Fruit fly (Drosophila melanogaster) whole organism, embryonic: Measurements from ENCODE around the gene RpL7.
A peak's percentile ranks its signal among the peaks of the same experiment; 100 is the strongest.

ENCODE experiments used
- Abd-B ChIP-seq: fragments of 200-800 bp; sonication (Bioruptor generic); optimal IDR thresholded peaks from 2 replicates; lab custom pipeline; 2018; ENCODE audit warnings: missing biosample characterization, mild to moderate bottlenecking, missing genetic modification characterization, moderate library complexity
- CG10462 ChIP-seq: fragments of 200-800 bp; sonication (Bioruptor generic); optimal IDR thresholded peaks from 2 replicates; lab custom pipeline; 2016; ENCODE audit warnings: missing biosample characterization, missing genetic modification characterization
- CG13123 ChIP-seq: fragments of 200-800 bp; sonication (Bioruptor generic); optimal IDR thresholded peaks from 2 replicates; lab custom pipeline; 2016; ENCODE audit warnings: missing biosample characterization, missing genetic modification characterization
- CG13624 ChIP-seq: fragments of 200-800 bp; sonication (Bioruptor generic); optimal IDR thresholded peaks from 2 replicates; lab custom pipeline; 2016; ENCODE audit warnings: missing biosample characterization, missing genetic modification characterization
- CG14667 ChIP-seq: fragments of 200-800 bp; sonication (Bioruptor generic); IDR thresholded peaks from 2 replicates; pipeline ENCODE4 v1.3.6; 2022; ENCODE audit warnings: missing biosample characterization, missing genetic modification characterization
- CG15011 ChIP-seq: fragments of 200-800 bp; sonication (Bioruptor generic); optimal IDR thresholded peaks from 3 replicates; lab custom pipeline; 2018; ENCODE audit warnings: missing biosample characterization, mild to moderate bottlenecking, missing genetic modification characterization
- CG16779 ChIP-seq: fragments of 200-800 bp; sonication (Bioruptor generic); IDR thresholded peaks from 2 replicates; pipeline ENCODE4 v1.3.6; 2022; ENCODE audit warnings: missing biosample characterization, missing genetic modification characterization
- CG17385 ChIP-seq: fragments of 200-800 bp; sonication (Bioruptor generic); optimal IDR thresholded peaks from 3 replicates; lab custom pipeline; 2018; ENCODE audit warnings: missing biosample characterization, mild to moderate bottlenecking, missing genetic modification characterization
- CG2116 ChIP-seq: fragments of 200-800 bp; sonication (Bioruptor generic); optimal IDR thresholded peaks from 3 replicates; lab custom pipeline; 2018; ENCODE audit warnings: missing biosample characterization, mild to moderate bottlenecking, missing genetic modification characterization
- CG2199 ChIP-seq: fragments of 200-800 bp; sonication (Bioruptor generic); IDR thresholded peaks from 3 replicates; pipeline ENCODE4 v1.3.6; 2022; ENCODE audit warnings: missing biosample characterization, missing genetic modification characterization
- CG4617 ChIP-seq: fragments of 200-800 bp; sonication (Bioruptor generic); optimal IDR thresholded peaks from 3 replicates; lab custom pipeline; 2016; ENCODE audit warnings: missing biosample characterization, missing genetic modification characterization, borderline replicate concordance
- CG5180 ChIP-seq: fragments of 200-800 bp; sonication (Bioruptor generic); optimal IDR thresholded peaks from 3 replicates; lab custom pipeline; 2017; ENCODE audit warnings: missing biosample characterization, missing genetic modification characterization, mild to moderate bottlenecking, moderate library complexity, missing genetic modification reagents
- CG7357 ChIP-seq: fragments of 200-800 bp; sonication (Bioruptor generic); IDR thresholded peaks from 3 replicates; pipeline ENCODE4 v1.3.6; 2022; ENCODE audit warnings: missing biosample characterization, missing genetic modification characterization
- CG7556 ChIP-seq: fragments of 200-800 bp; sonication (Bioruptor generic); optimal IDR thresholded peaks from 2 replicates; lab custom pipeline; 2017; ENCODE audit warnings: missing biosample characterization, mild to moderate bottlenecking, missing genetic modification characterization
- CG9797 ChIP-seq: fragments of 200-800 bp; sonication (Bioruptor generic); optimal IDR thresholded peaks from 3 replicates; lab custom pipeline; 2018; ENCODE audit warnings: missing biosample characterization, mild to moderate bottlenecking, missing genetic modification characterization
- CG9876 ChIP-seq: fragments of 200-800 bp; sonication (Bioruptor generic); optimal IDR thresholded peaks from 2 replicates; lab custom pipeline; 2016; ENCODE audit warnings: missing biosample characterization, missing genetic modification characterization
- CrebB ChIP-seq: fragments of 200-800 bp; sonication (Bioruptor generic); optimal IDR thresholded peaks from 3 replicates; lab custom pipeline; 2018; ENCODE audit warnings: missing biosample characterization, mild to moderate bottlenecking, missing genetic modification characterization
- Fer1 ChIP-seq: fragments of 200-800 bp; sonication (Bioruptor generic); optimal IDR thresholded peaks from 2 replicates; lab custom pipeline; 2017; ENCODE audit warnings: missing biosample characterization, mild to moderate bottlenecking, missing genetic modification characterization
- HLH54F ChIP-seq: fragments of 200-800 bp; sonication (Bioruptor generic); optimal IDR thresholded peaks from 3 replicates; lab custom pipeline; 2016; ENCODE audit warnings: missing biosample characterization, missing genetic modification characterization
- Max ChIP-seq: fragments of 200-800 bp; sonication (Bioruptor generic); optimal IDR thresholded peaks from 2 replicates; lab custom pipeline; 2016; ENCODE audit warnings: missing biosample characterization, mild to moderate bottlenecking, missing genetic modification characterization
- Nf-YB ChIP-seq: fragments of 200-800 bp; sonication (Bioruptor generic); optimal IDR thresholded peaks from 3 replicates; lab custom pipeline; 2019; ENCODE audit warnings: missing biosample characterization, mild to moderate bottlenecking, missing genetic modification characterization, moderate library complexity
- Opbp ChIP-seq: fragments of 200-800 bp; sonication (Bioruptor generic); IDR thresholded peaks from 3 replicates; pipeline ENCODE4 v1.3.6; 2022; ENCODE audit warnings: missing biosample characterization, missing genetic modification characterization; ENCODE audit not compliant: partially characterized antibody
- Pdp1 ChIP-seq, 2 experiments: fragments of 200-800 bp; sonication (Bioruptor generic); optimal IDR thresholded peaks; 3 replicates each; lab custom pipeline; 2016; ENCODE audit warnings: missing biosample characterization in 2 of 2, missing genetic modification characterization in 2 of 2, mild to moderate bottlenecking in 1 of 2, moderate library complexity in 1 of 2
- Six4 ChIP-seq: fragments of 200-800 bp; sonication (Bioruptor generic); optimal IDR thresholded peaks from 2 replicates; lab custom pipeline; 2016; ENCODE audit warnings: missing biosample characterization, missing genetic modification characterization
- Sry-β ChIP-seq: fragments of 200-800 bp; sonication (Bioruptor generic); optimal IDR thresholded peaks from 2 replicates; lab custom pipeline; 2018; ENCODE audit warnings: missing biosample characterization, mild to moderate bottlenecking, missing genetic modification characterization, moderate library complexity
- Xrp1 ChIP-seq: fragments of 200-800 bp; sonication (Bioruptor generic); IDR thresholded peaks from 2 replicates; pipeline ENCODE4 v1.3.6; 2022; ENCODE audit warnings: missing biosample characterization, missing genetic modification characterization
- al ChIP-seq: fragments of 200-800 bp; sonication (Bioruptor generic); IDR thresholded peaks from 2 replicates; pipeline ENCODE4 v1.3.6; 2022; ENCODE audit warnings: missing biosample characterization, missing genetic modification characterization
- bab2 ChIP-seq: fragments of 200-800 bp; sonication (Bioruptor generic); optimal IDR thresholded peaks from 2 replicates; lab custom pipeline; 2016; ENCODE audit warnings: missing biosample characterization, missing genetic modification characterization
- bsh ChIP-seq, 2 experiments: fragments of 200-800 bp; sonication (Bioruptor generic); optimal IDR thresholded peaks; 2 replicates each; lab custom pipeline; 2017 to 2018; ENCODE audit warnings: mild to moderate bottlenecking in 2 of 2, missing biosample characterization in 2 of 2, missing genetic modification characterization in 2 of 2, moderate library complexity in 1 of 2
- cato ChIP-seq: fragments of 200-800 bp; sonication (Bioruptor generic); optimal IDR thresholded peaks from 2 replicates; lab custom pipeline; 2016; ENCODE audit warnings: missing biosample characterization, missing genetic modification characterization, borderline replicate concordance
- dmrt11E ChIP-seq: fragments of 200-800 bp; sonication (Bioruptor generic); optimal IDR thresholded peaks from 3 replicates; lab custom pipeline; 2018; ENCODE audit warnings: missing biosample characterization, mild to moderate bottlenecking, missing genetic modification characterization, moderate library complexity
- eve ChIP-seq, 2 experiments: fragments of >200 bp; optimal IDR thresholded peaks; 2 replicates each; lab custom pipeline; 2017; ENCODE audit warnings: missing biosample characterization in 2 of 2, missing genetic modification characterization in 2 of 2
- ftz-f1 ChIP-seq: fragments of 200-800 bp; sonication (Bioruptor generic); optimal IDR thresholded peaks from 2 replicates; lab custom pipeline; 2016; ENCODE audit warnings: missing biosample characterization, missing genetic modification characterization
- gfzf ChIP-seq: fragments of 200-800 bp; sonication (Bioruptor generic); optimal IDR thresholded peaks from 2 replicates; lab custom pipeline; 2016; ENCODE audit warnings: missing biosample characterization, mild to moderate bottlenecking, missing genetic modification characterization, moderate library complexity
- grn ChIP-seq: fragments of 200-800 bp; sonication (Bioruptor generic); optimal IDR thresholded peaks from 3 replicates; lab custom pipeline; 2017; ENCODE audit warnings: missing biosample characterization, missing genetic modification characterization
- hbn ChIP-seq: fragments of 200-800 bp; sonication (Bioruptor generic); IDR thresholded peaks from 2 replicates; pipeline ENCODE4 v1.3.6; 2022; ENCODE audit warnings: missing biosample characterization, missing genetic modification characterization; ENCODE audit not compliant: partially characterized antibody
- inv ChIP-seq: fragments of 200-800 bp; sonication (Bioruptor generic); IDR thresholded peaks from 2 replicates; pipeline ENCODE4 v1.3.6; 2022; ENCODE audit warnings: missing biosample characterization, missing genetic modification characterization; ENCODE audit not compliant: partially characterized antibody
- lilli ChIP-seq: fragments of 200-800 bp; sonication (Bioruptor generic); optimal IDR thresholded peaks from 3 replicates; lab custom pipeline; 2016; ENCODE audit warnings: missing biosample characterization, missing genetic modification characterization
- lola ChIP-seq, 3 experiments: fragments of >200 bp in 2 of 3; fragments of 200-800 bp in 1 of 3; sonication (Bioruptor generic) in 1 of 3; optimal IDR thresholded peaks; 2 replicates each; lab custom pipeline; 2017 to 2019; ENCODE audit warnings: missing biosample characterization in 3 of 3, missing genetic modification characterization in 3 of 3, mild to moderate bottlenecking in 1 of 3, moderate library complexity in 1 of 3
- nmo ChIP-seq: fragments of 200-800 bp; sonication (Bioruptor generic); optimal IDR thresholded peaks from 2 replicates; lab custom pipeline; 2018; ENCODE audit warnings: missing biosample characterization, mild to moderate bottlenecking, missing genetic modification characterization, moderate library complexity
- p53 ChIP-seq: fragments of 200-800 bp; sonication (Bioruptor generic); optimal IDR thresholded peaks from 2 replicates; lab custom pipeline; 2016; ENCODE audit warnings: missing biosample characterization, missing genetic modification characterization
- phol ChIP-seq: fragments of 200-800 bp; sonication (Bioruptor generic); optimal IDR thresholded peaks from 3 replicates; lab custom pipeline; 2018; ENCODE audit warnings: missing biosample characterization, mild to moderate bottlenecking, missing genetic modification characterization, moderate library complexity
- sna ChIP-seq: fragments of 200-800 bp; sonication (Bioruptor generic); IDR thresholded peaks from 2 replicates; pipeline ENCODE4 v1.3.6; 2022; ENCODE audit warnings: missing biosample characterization, missing genetic modification characterization; ENCODE audit not compliant: partially characterized antibody
- sr ChIP-seq: fragments of 200-800 bp; sonication (Bioruptor generic); IDR thresholded peaks from 3 replicates; pipeline ENCODE4 v1.3.6; 2022; ENCODE audit warnings: missing biosample characterization, missing genetic modification characterization
- unc-4 ChIP-seq: fragments of 200-800 bp; sonication (Bioruptor generic); IDR thresholded peaks from 2 replicates; pipeline ENCODE4 v1.3.6; 2022; ENCODE audit warnings: missing biosample characterization, missing genetic modification characterization; ENCODE audit not compliant: partially characterized antibody
- unpg ChIP-seq: fragments of 200-800 bp; sonication (Bioruptor generic); optimal IDR thresholded peaks from 3 replicates; lab custom pipeline; 2018; ENCODE audit warnings: missing biosample characterization, mild to moderate bottlenecking, missing genetic modification characterization, moderate library complexity
- vnd ChIP-seq: fragments of 200-800 bp; sonication (Bioruptor generic); IDR thresholded peaks from 3 replicates; pipeline ENCODE4 v1.3.6; 2022; ENCODE audit warnings: missing biosample characterization, missing genetic modification characterization; ENCODE audit not compliant: partially characterized antibody

Gene RpL7

DNA sequence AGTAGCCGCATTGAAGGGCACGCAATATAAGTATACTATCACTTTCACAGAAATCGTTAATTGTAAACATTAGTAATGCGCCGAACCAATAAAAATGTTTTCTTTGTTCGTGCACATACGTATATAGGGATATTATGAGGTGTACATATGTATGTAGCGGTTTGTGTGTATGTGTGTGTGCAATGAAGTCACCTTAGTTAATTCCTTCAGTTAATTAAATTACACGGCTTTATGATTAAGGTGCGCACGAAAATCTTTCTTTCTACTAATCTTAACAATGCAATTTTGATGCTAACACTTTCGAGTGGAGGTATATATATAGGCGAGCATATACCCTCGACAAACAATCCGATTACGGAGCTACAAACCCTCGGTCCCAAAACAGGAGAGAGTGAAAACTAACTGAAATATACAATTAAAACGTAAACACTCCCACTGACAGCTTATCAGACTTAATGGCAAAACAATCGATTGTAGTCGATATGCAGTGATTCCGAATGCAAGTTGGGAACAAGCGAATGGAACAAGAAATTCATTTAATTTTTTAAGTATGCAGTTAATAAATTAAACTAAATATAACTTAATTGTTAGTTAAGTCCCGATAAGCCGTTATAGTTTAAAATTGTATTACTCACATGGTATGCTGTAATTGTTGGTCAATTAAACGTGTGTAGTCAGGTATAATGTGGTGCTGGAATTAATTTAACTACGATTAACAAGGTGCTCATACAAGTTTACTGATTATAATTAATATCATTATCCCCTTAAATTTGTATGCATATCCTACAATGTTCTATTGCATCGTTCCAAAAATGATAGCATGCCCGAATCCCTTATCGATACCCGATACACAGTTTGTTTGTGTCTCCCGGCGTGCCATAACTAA lies 19.9 kb downstream of the RpL7 start, which contains the start of the genes Npc1a and Prosalpha6 (continued):
- TF ChIP-seq unc-4 (peak; percentile 67), Fer1 (peak; percentile 5), CG9876 (GFP tag; lab: Kevin White, UChicago) (no peak), CG9797 (peak; percentile 42), CG16779 (GFP tag; lab: Robert Waterston, UW) (no peak), CG2116 (GFP tag; lab: Kevin White, UChicago) (peak; percentile 78), nmo (GFP tag; lab: Kevin White, UChicago) (peak; percentile 72), Abd-B (no peak), Nf-YB (GFP tag; lab: Kevin White, UChicago) (no peak), gfzf (GFP tag; lab: Kevin White, UChicago) (peak; percentile 8), hbn (GFP tag; lab: Robert Waterston, UW) (peak; percentile 54), CG13123 (GFP tag; lab: Kevin White, UChicago) (no peak), Max (peak; percentile 43), grn (GFP tag; lab: Kevin White, UChicago) (peak; percentile 14), bab2 (GFP tag; lab: Kevin White, UChicago) (no peak), CG10462 (GFP tag; lab: Kevin White, UChicago) (no peak), CG7556 (GFP tag; lab: Kevin White, UChicago) (no peak), sna (0 out of 2 replicates have a peak, but pooled peaks have one; percentile 43), Opbp (peak; percentile 77; the same call in 2 of the 3 replicates), vnd (GFP tag; lab: Robert Waterston, UW) (peak; percentile 59; the same call in 1 of the 3 replicates), CG7357 (GFP tag; lab: Robert Waterston, UW) (no peak), CG14667 (GFP tag; lab: Robert Waterston, UW) (peak; percentile 82), Six4 (GFP tag; lab: Kevin White, UChicago) (no peak), p53 (GFP tag; lab: Kevin White, UChicago) (no peak), HLH54F (GFP tag; lab: Kevin White, UChicago) (peak; percentile 5), CG13624 (GFP tag; lab: Kevin White, UChicago) (no peak), dmrt11E (tag; lab: Kevin White, UChicago) (peak; percentile 32), eve (GFP tag; optimal IDR thresholded peaks at IDR 0.05; lab: Kevin White, UChicago) (no peak), al (GFP tag; lab: Robert Waterston, UW) (no peak), phol (tag; lab: Kevin White, UChicago) (peak; percentile 61), CG2199 (GFP tag; lab: Robert Waterston, UW) (no peak), sr (GFP tag; lab: Robert Waterston, UW) (no peak), ftz-f1 (GFP tag; lab: Kevin White, UChicago) (no peak), CrebB (no peak), CG17385 (GFP tag; lab: Kevin White, UChicago) (peak; percentile 20), unpg (GFP tag; lab: Kevin White, UChicago) (no peak), inv (peak; percentile 66; the same call in 1 of the 2 replicates), CG5180 (GFP tag; lab: Kevin White, UChicago) (peak; percentile 21), CG4617 (GFP tag; lab: Kevin White, UChicago) (peak; percentile 11), Xrp1 (GFP tag; lab: Robert Waterston, UW) (no peak), CG15011 (no peak), bsh (GFP tag; optimal IDR thresholded peaks at IDR 0.05; lab: Kevin White, UChicago) (no peak), lola (GFP tag; optimal IDR thresholded peaks at IDR 0.05; lab: Kevin White, UChicago) (peak in 1 of 3 experiments; percentile 31), Pdp1 (GFP tag; optimal IDR thresholded peaks at IDR 0.05; lab: Kevin White, UChicago) (peak; percentile 9 to 40), Sry-β (GFP tag; lab: Kevin White, UChicago) (peak; percentile 46), lilli (GFP tag; lab: Kevin White, UChicago) (peak; percentile 28), cato (GFP tag; lab: Kevin White, UChicago) (no peak)
